Worm (Caenorhabditis elegans) whole organism, L3 larva: Measurements from ENCODE around the gene T05C1.1.
A peak's percentile ranks its signal among the peaks of the same experiment; 100 is the strongest.

Experiments
- ZK546.5 ChIP-seq: sonication (generic microtip); optimal IDR thresholded peaks from 2 replicates; lab custom pipeline; 2017; ENCODE audit warnings: missing biosample characterization, missing genetic modification characterization
- ama-1 ChIP-seq: fragments of 150-350 bp; optimal IDR thresholded peaks from 2 replicates; lab custom pipeline; 2018
- ceh-16 ChIP-seq: sonication (generic microtip); optimal IDR thresholded peaks from 2 replicates; lab custom pipeline; 2017; ENCODE audit warnings: missing biosample characterization, missing genetic modification characterization
- ceh-82 ChIP-seq: fragments of 150-350 bp; optimal IDR thresholded peaks from 2 replicates; lab custom pipeline; 2014; ENCODE audit warnings: missing biosample characterization, missing genetic modification characterization
- daf-12 ChIP-seq: fragments of 150-350 bp; optimal IDR thresholded peaks from 2 replicates; lab custom pipeline; 2014; ENCODE audit warnings: missing biosample characterization, missing genetic modification reagents, missing genetic modification characterization
- egl-5 ChIP-seq: fragments of 150-350 bp; optimal IDR thresholded peaks from 2 replicates; lab custom pipeline; 2017; ENCODE audit warnings: missing biosample characterization, missing genetic modification reagents, missing genetic modification characterization, inconsistent platforms
- elt-1 ChIP-seq: fragments of 150-350 bp; optimal IDR thresholded peaks from 2 replicates; lab custom pipeline; 2014; ENCODE audit warnings: missing biosample characterization, missing genetic modification characterization
- elt-2 ChIP-seq: sonication (generic microtip); optimal IDR thresholded peaks from 2 replicates; lab custom pipeline; 2016; ENCODE audit warnings: missing genetic modification reagents, mild to moderate bottlenecking, missing genetic modification characterization, missing compliant biosample characterization
- eor-1 ChIP-seq, 2 experiments: fragments of 150-350 bp; optimal IDR thresholded peaks; 2 replicates each; lab custom pipeline; 2014 to 2018; ENCODE audit warnings: missing biosample characterization in 2 of 2, missing genetic modification characterization in 2 of 2
- fkh-10 ChIP-seq: sonication (generic microtip); optimal IDR thresholded peaks from 2 replicates; lab custom pipeline; 2017; ENCODE audit warnings: missing biosample characterization, missing genetic modification reagents, missing genetic modification characterization
- fkh-2 ChIP-seq: fragments of 150-350 bp; optimal IDR thresholded peaks from 2 replicates; lab custom pipeline; 2014; ENCODE audit warnings: missing biosample characterization, missing genetic modification reagents, missing genetic modification characterization
- jun-1 ChIP-seq: fragments of 150-350 bp; optimal IDR thresholded peaks from 2 replicates; lab custom pipeline; 2014; ENCODE audit warnings: missing biosample characterization, missing genetic modification reagents, missing genetic modification characterization
- lin-15B ChIP-seq: fragments of 150-350 bp; optimal IDR thresholded peaks from 2 replicates; lab custom pipeline; 2014; ENCODE audit warnings: missing biosample characterization, missing genetic modification characterization
- lin-39 ChIP-seq: fragments of 150-350 bp; optimal IDR thresholded peaks from 2 replicates; lab custom pipeline; 2018; ENCODE audit warnings: missing biosample characterization, missing genetic modification reagents, missing genetic modification characterization
- lsy-12 ChIP-seq: sonication (generic microtip); optimal IDR thresholded peaks from 2 replicates; lab custom pipeline; 2016; ENCODE audit warnings: mild to moderate bottlenecking, missing genetic modification characterization, missing compliant biosample characterization
- nfya-1 ChIP-seq: sonication (generic microtip); optimal IDR thresholded peaks from 2 replicates; lab custom pipeline; 2017; ENCODE audit warnings: missing genetic modification characterization, mild to moderate bottlenecking, missing compliant biosample characterization, antibody characterized with exemption, moderate library complexity; ENCODE audit not compliant: insufficient read depth
- nhr-11 ChIP-seq: fragments of 150-350 bp; optimal IDR thresholded peaks from 2 replicates; lab custom pipeline; 2014; ENCODE audit warnings: missing biosample characterization, missing genetic modification characterization
- nhr-12 ChIP-seq: fragments of 150-350 bp; optimal IDR thresholded peaks from 2 replicates; lab custom pipeline; 2014; ENCODE audit warnings: missing biosample characterization, missing genetic modification characterization
- nhr-23 ChIP-seq: fragments of 150-350 bp; optimal IDR thresholded peaks from 2 replicates; lab custom pipeline; 2014; ENCODE audit warnings: missing biosample characterization, missing genetic modification reagents, missing genetic modification characterization
- nhr-25 ChIP-seq: sonication (generic microtip); optimal IDR thresholded peaks from 2 replicates; lab custom pipeline; 2017; ENCODE audit warnings: missing biosample characterization, missing genetic modification characterization
- nhr-28 ChIP-seq: fragments of 150-350 bp; optimal IDR thresholded peaks from 2 replicates; lab custom pipeline; 2014; ENCODE audit warnings: missing biosample characterization, missing genetic modification characterization
- nhr-43 ChIP-seq: sonication (generic microtip); optimal IDR thresholded peaks from 2 replicates; lab custom pipeline; 2016; ENCODE audit warnings: mild to moderate bottlenecking, missing genetic modification characterization, missing compliant biosample characterization; ENCODE audit not compliant: poor library complexity, severe bottlenecking
- nhr-67 ChIP-seq: fragments of 150-350 bp; optimal IDR thresholded peaks from 2 replicates; lab custom pipeline; 2014; ENCODE audit warnings: missing biosample characterization, missing genetic modification characterization
- nhr-77 ChIP-seq: fragments of 150-350 bp; optimal IDR thresholded peaks from 2 replicates; lab custom pipeline; 2014; ENCODE audit warnings: missing biosample characterization, missing genetic modification characterization
- pha-4 ChIP-seq: fragments of 150-350 bp; optimal IDR thresholded peaks from 2 replicates; lab custom pipeline; 2014; ENCODE audit warnings: missing biosample characterization, missing genetic modification reagents, missing genetic modification characterization
- pqm-1 ChIP-seq: fragments of 150-350 bp; optimal IDR thresholded peaks from 2 replicates; lab custom pipeline; 2017; ENCODE audit warnings: missing biosample characterization, missing genetic modification characterization, inconsistent platforms
- sea-2 ChIP-seq: fragments of 150-350 bp; sonication (generic microtip); optimal IDR thresholded peaks from 4 replicates; lab custom pipeline; 2014; ENCODE audit warnings: missing biosample characterization, missing genetic modification reagents, missing genetic modification characterization
- skn-1 ChIP-seq: fragments of 150-350 bp; optimal IDR thresholded peaks from 2 replicates; lab custom pipeline; 2014; ENCODE audit warnings: missing biosample characterization, missing genetic modification characterization
- snpc-4 ChIP-seq: fragments of 150-350 bp; optimal IDR thresholded peaks from 2 replicates; lab custom pipeline; 2014; ENCODE audit warnings: missing biosample characterization, missing genetic modification characterization
- unc-39 ChIP-seq: sonication (generic microtip); optimal IDR thresholded peaks from 4 replicates; lab custom pipeline; 2017; ENCODE audit warnings: missing biosample characterization, missing genetic modification characterization
- unc-62 ChIP-seq: fragments of 150-350 bp; sonication (generic microtip); optimal IDR thresholded peaks from 4 replicates; lab custom pipeline; 2014; ENCODE audit warnings: missing biosample characterization, missing genetic modification reagents, missing genetic modification characterization
- ztf-11 ChIP-seq: fragments of 150-350 bp; optimal IDR thresholded peaks from 2 replicates; lab custom pipeline; 2014; ENCODE audit warnings: missing biosample characterization, missing genetic modification characterization
- ztf-4 ChIP-seq: fragments of 150-350 bp; optimal IDR thresholded peaks from 2 replicates; lab custom pipeline; 2014; ENCODE audit warnings: missing biosample characterization, missing genetic modification characterization

Gene T05C1.1

DNA sequence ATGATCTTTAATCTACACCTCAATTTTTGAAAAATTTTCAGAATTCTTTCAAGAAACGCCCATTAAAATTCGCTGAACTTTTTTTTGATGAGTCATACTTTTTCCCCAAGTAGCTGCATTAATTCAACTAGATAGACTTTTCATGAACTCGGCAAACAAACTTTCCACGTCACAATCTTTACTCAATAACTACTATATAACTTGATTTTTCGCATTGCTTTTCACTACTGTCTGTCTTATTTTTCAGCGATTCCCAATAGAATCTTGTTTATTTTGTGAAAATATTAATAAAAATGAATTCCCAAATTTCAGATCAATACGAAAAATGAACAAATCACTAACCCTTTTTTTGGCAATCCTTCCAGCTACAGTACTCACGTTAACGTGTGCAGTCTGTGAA, at the start of gene T05C1.1:
T05C1.1 (plus strand) TSS at position 301 of the 400 bp plus-strand sequence.
- TF ChIP-seq daf-12 (tag; lab: Kevin White, UChicago) (no peak), fkh-2 (tag; lab: Kevin White, UChicago) (no peak), pha-4 (tag; lab: Kevin White, UChicago) (no peak), jun-1 (tag; lab: Kevin White, UChicago) (no peak), ZK546.5 (tag; lab: Kevin White, UChicago) (no peak), ztf-11 (no peak), elt-1 (tag; lab: Kevin White, UChicago) (no peak), snpc-4 (tag; lab: Kevin White, UChicago) (no peak), nhr-25 (no peak), nhr-11 (tag; lab: Kevin White, UChicago) (no peak), ama-1 (lab: Kevin White, UChicago) (no peak), egl-5 (no peak), ceh-82 (tag; lab: Kevin White, UChicago) (no peak), skn-1 (tag; lab: Kevin White, UChicago) (no peak), unc-62 (GFP tag; lab: Kevin White, UChicago) (no peak), fkh-10 (no peak), ceh-16 (no peak), ztf-4 (no peak), eor-1 (tag; optimal IDR thresholded peaks at IDR 0.05; lab: Kevin White, UChicago) (no peak)
- TF ChIP-seq, all 47 proteins: peak for 0

DNA sequence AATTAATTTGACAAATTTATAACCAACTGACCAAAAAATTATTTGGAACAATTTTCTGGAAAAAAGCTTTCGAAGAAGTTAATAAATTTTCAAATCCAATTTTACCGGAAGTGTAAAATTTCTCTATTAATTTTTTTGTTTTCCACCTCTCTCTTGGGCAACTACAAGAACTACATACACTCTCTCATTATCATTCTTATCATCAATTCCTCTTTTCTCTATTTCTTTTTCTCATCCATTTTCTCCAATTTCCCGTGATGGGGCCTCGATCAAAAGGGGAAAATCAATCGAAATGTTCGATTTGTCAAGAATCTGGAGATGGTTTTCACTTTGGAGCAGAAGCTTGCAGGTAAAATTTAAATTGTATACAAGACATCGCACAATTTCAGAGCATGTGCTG, 45.3 kb upstream of the T05C1.1 start, which contains the start of gene nhr-109:
nhr-109 (plus strand) TSS at position 222 of the 400 bp plus-strand sequence.
- no peak for TF ChIP-seq ceh-16
- no peak for TF ChIP-seq nhr-12 (tag; lab: Kevin White, UChicago)
- peak; percentile 59 for TF ChIP-seq elt-2 (tag; lab: Kevin White, UChicago)
- TF ChIP-seq eor-1 (tag; optimal IDR thresholded peaks at IDR 0.05; lab: Kevin White, UChicago) = no peak
- TF ChIP-seq pqm-1 (tag; lab: Kevin White, UChicago) = peak; percentile 40

DNA sequence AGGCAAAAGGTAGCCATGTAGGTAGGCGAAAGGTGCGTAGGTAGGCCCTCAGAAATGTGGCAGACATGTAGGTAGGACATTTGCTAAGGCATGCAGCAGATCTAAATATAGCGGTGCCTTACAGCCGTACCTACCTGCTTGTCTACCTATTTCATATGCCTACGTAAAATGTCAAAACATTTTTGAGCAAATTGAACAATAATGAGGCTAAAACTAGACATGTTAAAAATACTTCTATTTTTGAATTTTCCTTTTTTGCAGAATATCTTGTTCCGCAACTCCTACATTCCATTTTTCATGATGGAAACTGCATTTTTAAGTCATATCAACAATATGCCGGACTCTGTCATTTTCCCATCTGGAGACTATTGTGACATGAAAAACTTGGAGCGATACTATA, 44.1 kb upstream of the T05C1.1 start:
- TF ChIP-seq lin-15B (tag; lab: Kevin White, UChicago) (no peak), ztf-4 (no peak), nhr-23 (no peak), ceh-16 (no peak), egl-5 (no peak), unc-39 (no peak), nhr-67 (no peak), elt-2 (tag; lab: Kevin White, UChicago) (no peak), ceh-82 (tag; lab: Kevin White, UChicago) (no peak), daf-12 (tag; lab: Kevin White, UChicago) (no peak), nhr-12 (tag; lab: Kevin White, UChicago) (no peak), nhr-28 (tag; lab: Kevin White, UChicago) (no peak), nhr-77 (tag; lab: Kevin White, UChicago) (no peak), ZK546.5 (tag; lab: Kevin White, UChicago) (no peak), sea-2 (no peak), fkh-10 (no peak), lsy-12 (no peak), nfya-1 (tag; lab: Kevin White, UChicago) (no peak), unc-62 (GFP tag; lab: Kevin White, UChicago) (no peak), pha-4 (tag; lab: Kevin White, UChicago) (no peak)

DNA sequence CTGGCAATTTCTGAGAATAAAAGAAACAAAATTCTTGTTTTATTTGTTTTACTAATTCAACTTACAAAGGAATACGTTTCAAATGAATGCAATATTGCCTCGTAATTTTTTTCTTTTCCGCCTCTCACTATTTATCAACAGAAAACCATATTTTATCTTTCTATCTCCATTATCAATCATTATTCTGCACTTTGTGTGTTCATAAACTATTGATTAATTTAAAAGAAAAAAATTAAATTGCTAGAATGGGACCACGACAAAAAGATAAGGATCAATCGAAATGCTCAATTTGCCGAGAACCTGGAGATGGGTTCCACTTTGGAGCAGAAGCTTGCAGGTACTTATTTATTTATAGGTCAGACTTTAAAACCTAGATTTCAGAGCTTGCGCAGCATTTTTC, 43.3 kb upstream of the T05C1.1 start, which contains the start of gene nhr-273:
nhr-273 (plus strand) TSS at position 167 of the 400 bp plus-strand sequence.
- peak; percentile 61 for TF ChIP-seq nhr-43 (tag; lab: Kevin White, UChicago)
- no peak for TF ChIP-seq lin-39
- TF ChIP-seq elt-2 (tag; lab: Kevin White, UChicago) = peak; percentile 54

- TF ChIP-seq unc-62 (GFP tag; lab: Kevin White, UChicago) (no peak), skn-1 (tag; lab: Kevin White, UChicago) (no peak), elt-2 (tag; lab: Kevin White, UChicago) (peak; percentile 33)
Observed at ce11 chrII:4438601-4439000, 39.8 kb upstream of the T05C1.1 start, which contains the start of gene nhr-16. Gene nhr-16, plus strand, starts transcription at chrII:4438805.
